Fruit fly (Drosophila melanogaster) whole organism, wandering third instar larva: ENCODE data around the gene Irbp18.

ENCODE experiments used
- Abd-B ChIP-seq: fragments of >200 bp; optimal IDR thresholded peaks from 2 replicates; lab custom pipeline; 2017; ENCODE audit warnings: missing biosample characterization, missing genetic modification characterization
- CG32264 ChIP-seq: fragments of 200-800 bp; sonication (Bioruptor generic); optimal IDR thresholded peaks from 2 replicates; lab custom pipeline; 2016; ENCODE audit warnings: missing biosample characterization, missing genetic modification characterization
- CG9705 ChIP-seq: fragments of 200-800 bp; sonication (Bioruptor generic); optimal IDR thresholded peaks from 2 replicates; lab custom pipeline; 2018; ENCODE audit warnings: missing biosample characterization, mild to moderate bottlenecking, missing genetic modification characterization
- CrebA ChIP-seq: fragments of 200-800 bp; sonication (Bioruptor generic); optimal IDR thresholded peaks from 2 replicates; lab custom pipeline; 2016; ENCODE audit warnings: missing biosample characterization, mild to moderate bottlenecking, missing genetic modification characterization, borderline replicate concordance
- Dfd ChIP-seq: fragments of >200 bp; optimal IDR thresholded peaks from 2 replicates; lab custom pipeline; 2017; ENCODE audit warnings: missing biosample characterization, missing genetic modification characterization
- Dif ChIP-seq: fragments of 200-275, 200-300 bp; sonication (Bioruptor generic); optimal IDR thresholded peaks from 2 replicates; lab custom pipeline; 2018; ENCODE audit warnings: missing biosample characterization, missing genetic modification characterization; ENCODE audit not compliant: partially characterized antibody
- GATAd ChIP-seq: sonication (Bioruptor generic); optimal IDR thresholded peaks from 2 replicates; lab custom pipeline; 2016; ENCODE audit warnings: missing biosample characterization, missing genetic modification characterization
- HLH106 ChIP-seq: fragments of 200-800 bp; optimal IDR thresholded peaks from 3 replicates; lab custom pipeline; 2019; ENCODE audit warnings: missing biosample characterization, mild to moderate bottlenecking, missing genetic modification characterization, moderate library complexity
- Hnf4 ChIP-seq: fragments of 200-800 bp; sonication (Bioruptor generic); optimal IDR thresholded peaks from 2 replicates; lab custom pipeline; 2016; ENCODE audit warnings: missing biosample characterization, mild to moderate bottlenecking, missing genetic modification characterization
- Hr78 ChIP-seq: fragments of >200 bp; optimal IDR thresholded peaks from 2 replicates; lab custom pipeline; 2017; ENCODE audit warnings: missing biosample characterization, missing genetic modification characterization
- Hr83 ChIP-seq: fragments of 200-300 bp; sonication (Bioruptor generic); optimal IDR thresholded peaks from 2 replicates; lab custom pipeline; 2016; ENCODE audit warnings: missing biosample characterization, mild to moderate bottlenecking, missing genetic modification characterization, moderate library complexity; ENCODE audit not compliant: poor library complexity, severe bottlenecking
- Jra ChIP-seq: sonication (Bioruptor generic); optimal IDR thresholded peaks from 2 replicates; lab custom pipeline; 2016; ENCODE audit warnings: missing biosample characterization, missing genetic modification characterization
- Mio ChIP-seq: sonication (Bioruptor generic); optimal IDR thresholded peaks from 2 replicates; lab custom pipeline; 2016; ENCODE audit warnings: missing biosample characterization, missing genetic modification characterization
- Myc ChIP-seq: fragments of >200 bp; optimal IDR thresholded peaks from 2 replicates; lab custom pipeline; 2017
- N ChIP-seq: fragments of >200 bp; optimal IDR thresholded peaks from 2 replicates; lab custom pipeline; 2018; ENCODE audit warnings: missing biosample characterization, missing external identifiers, missing genetic modification characterization
- OdsH ChIP-seq: fragments of 200-800 bp; sonication (Bioruptor generic); optimal IDR thresholded peaks from 2 replicates; lab custom pipeline; 2016; ENCODE audit warnings: missing biosample characterization, mild to moderate bottlenecking, missing genetic modification characterization
- Rel ChIP-seq, 2 experiments: fragments of 200-800 bp; sonication (Bioruptor generic) in 1 of 2; optimal IDR thresholded peaks; 2 replicates in 1 of 2; 3 replicates in 1 of 2; lab custom pipeline; 2016 to 2019; ENCODE audit warnings: mild to moderate bottlenecking in 2 of 2, missing biosample characterization in 2 of 2, missing genetic modification characterization in 2 of 2, moderate library complexity in 1 of 2
- Sp1 ChIP-seq: fragments of 200-800 bp; sonication (Bioruptor generic); optimal IDR thresholded peaks from 3 replicates; lab custom pipeline; 2019; ENCODE audit warnings: missing biosample characterization, mild to moderate bottlenecking, missing genetic modification characterization, moderate library complexity
- Vsx2 ChIP-seq: fragments of 200-300, 225-300 bp; sonication (Bioruptor generic); optimal IDR thresholded peaks from 2 replicates; lab custom pipeline; 2018; ENCODE audit warnings: missing biosample characterization, missing genetic modification characterization; ENCODE audit not compliant: partially characterized antibody
- br ChIP-seq: fragments of 200-800 bp; sonication (Bioruptor generic); optimal IDR thresholded peaks from 2 replicates; lab custom pipeline; 2016; ENCODE audit warnings: missing biosample characterization, missing genetic modification characterization
- brk ChIP-seq: fragments of 200-800 bp; sonication (Bioruptor generic); optimal IDR thresholded peaks from 2 replicates; lab custom pipeline; 2016; ENCODE audit warnings: missing biosample characterization, mild to moderate bottlenecking, missing genetic modification characterization
- dl ChIP-seq, 2 experiments: fragments of 175-275, 200-275 bp in 1 of 2; fragments of 200-275 bp in 1 of 2; sonication (Bioruptor generic); optimal IDR thresholded peaks; lab custom pipeline; 2018; ENCODE audit warnings: mild to moderate bottlenecking in 2 of 2, missing biosample characterization in 2 of 2, missing genetic modification characterization in 2 of 2, moderate library complexity in 2 of 2; ENCODE audit not compliant: partially characterized antibody in 2 of 2, insufficient read depth in 1 of 2
- dmrt93B ChIP-seq: fragments of 200-800 bp; sonication (Bioruptor generic); optimal IDR thresholded peaks from 2 replicates; lab custom pipeline; 2018; ENCODE audit warnings: missing biosample characterization, mild to moderate bottlenecking, missing genetic modification characterization
- dsf ChIP-seq: sonication (Bioruptor generic); optimal IDR thresholded peaks from 2 replicates; lab custom pipeline; 2016; ENCODE audit warnings: missing biosample characterization, missing genetic modification characterization, borderline replicate concordance
- ey ChIP-seq: fragments of 200-800 bp; sonication (Bioruptor generic); optimal IDR thresholded peaks from 2 replicates; lab custom pipeline; 2016; ENCODE audit warnings: missing biosample characterization, missing genetic modification characterization
- foxo ChIP-seq, 2 experiments: fragments of 200-800 bp; sonication (Bioruptor generic); optimal IDR thresholded peaks; 2 replicates in 1 of 2; 3 replicates in 1 of 2; lab custom pipeline; 2016 to 2017; ENCODE audit warnings: missing biosample characterization in 2 of 2, missing genetic modification characterization in 2 of 2
- fru ChIP-seq: fragments of 200-800 bp; sonication (Bioruptor generic); optimal IDR thresholded peaks from 3 replicates; lab custom pipeline; 2016; ENCODE audit warnings: missing biosample characterization, mild to moderate bottlenecking, missing genetic modification characterization
- h ChIP-seq: fragments of 200-800 bp; sonication (Bioruptor generic); optimal IDR thresholded peaks from 3 replicates; lab custom pipeline; 2016; ENCODE audit warnings: missing biosample characterization, mild to moderate bottlenecking, missing genetic modification characterization
- jim ChIP-seq: fragments of 175-275, 200-325 bp; sonication (Bioruptor generic); optimal IDR thresholded peaks from 2 replicates; lab custom pipeline; 2016; ENCODE audit warnings: missing biosample characterization, mild to moderate bottlenecking, missing genetic modification characterization
- lola ChIP-seq: fragments of >200 bp; optimal IDR thresholded peaks from 2 replicates; lab custom pipeline; 2017; ENCODE audit warnings: missing biosample characterization, missing genetic modification characterization
- pan ChIP-seq: fragments of >200 bp; optimal IDR thresholded peaks from 2 replicates; lab custom pipeline; 2017
- psq ChIP-seq: fragments of 200-800 bp; sonication (Bioruptor generic); optimal IDR thresholded peaks from 3 replicates; lab custom pipeline; 2017; ENCODE audit warnings: missing biosample characterization, mild to moderate bottlenecking, missing genetic modification characterization, moderate library complexity
- rgr ChIP-seq: fragments of 200-800 bp; sonication (Bioruptor generic); optimal IDR thresholded peaks from 3 replicates; lab custom pipeline; 2016; ENCODE audit warnings: missing biosample characterization, mild to moderate bottlenecking, missing genetic modification characterization
- sage ChIP-seq: fragments of 200-800 bp; sonication (Bioruptor generic); optimal IDR thresholded peaks from 2 replicates; lab custom pipeline; 2016; ENCODE audit warnings: missing biosample characterization, mild to moderate bottlenecking, missing genetic modification characterization
- sv ChIP-seq: fragments of 200-800 bp; sonication (Bioruptor generic); optimal IDR thresholded peaks from 3 replicates; lab custom pipeline; 2016; ENCODE audit warnings: missing biosample characterization, missing genetic modification characterization
- tai ChIP-seq: sonication (Bioruptor generic); optimal IDR thresholded peaks from 2 replicates; lab custom pipeline; 2016; ENCODE audit warnings: missing biosample characterization, missing genetic modification characterization
- usp ChIP-seq: fragments of >200 bp; optimal IDR thresholded peaks from 2 replicates; lab custom pipeline; 2017; ENCODE audit warnings: missing biosample characterization, missing genetic modification characterization
- woc ChIP-seq: sonication (Bioruptor generic); optimal IDR thresholded peaks from 2 replicates; lab custom pipeline; 2016; ENCODE audit warnings: missing biosample characterization, mild to moderate bottlenecking, missing genetic modification characterization

Gene Irbp18

DNA sequence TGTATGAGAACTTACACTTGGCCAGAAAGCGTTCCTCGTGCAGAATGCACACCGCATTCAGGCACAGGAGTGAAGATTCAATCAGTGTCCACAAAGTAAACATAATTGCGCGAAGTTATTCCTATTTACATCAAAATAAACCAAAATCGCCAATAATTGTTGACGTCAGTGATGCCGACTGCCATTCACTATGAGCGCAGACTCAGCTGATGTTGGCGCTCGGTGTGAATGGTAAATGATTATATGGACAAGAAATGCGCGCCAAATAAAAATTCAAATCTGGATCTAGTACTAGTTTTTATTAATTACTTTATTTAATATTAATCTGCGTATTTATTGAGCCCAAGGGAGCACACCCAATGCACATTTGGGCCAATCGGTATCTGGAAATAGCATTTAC is 35.5 kb downstream of the Irbp18 start, which contains the start of gene CG32069:
TSS of gene CG32069 (minus strand) at position 174 of the 400 bp plus-strand sequence.
- TF ChIP-seq jim (GFP tag; lab: Kevin White, UChicago), result no peak
- TF ChIP-seq usp (GFP tag; lab: Kevin White, UChicago), result no peak
- no peak for TF ChIP-seq Vsx2 (GFP tag; lab: Kevin White, UChicago)
- no peak for TF ChIP-seq Hr78 (GFP tag; lab: Kevin White, UChicago)
- no peak for TF ChIP-seq N
- no peak for TF ChIP-seq Dif (GFP tag; lab: Kevin White, UChicago)
- no peak for TF ChIP-seq Hnf4
- TF ChIP-seq woc (GFP tag; lab: Kevin White, UChicago), result no peak
- TF ChIP-seq HLH106 (tag; lab: Kevin White, UChicago), result no peak

- TF ChIP-seq dmrt93B (GFP tag; lab: Kevin White, UChicago), result no peak
- peak in 1 of 2 experiments; percentile 82 for TF ChIP-seq foxo (GFP tag; optimal IDR thresholded peaks at IDR 0.05; lab: Kevin White, UChicago)
- TF ChIP-seq fru (GFP tag; lab: Kevin White, UChicago), result peak; percentile 77
- TF ChIP-seq rgr, result peak; percentile 78
- no peak for TF ChIP-seq Dif (GFP tag; lab: Kevin White, UChicago)
- peak; percentile 23 for TF ChIP-seq sv
- TF ChIP-seq brk, result no peak
- TF ChIP-seq jim (GFP tag; lab: Kevin White, UChicago), result no peak
- no peak for TF ChIP-seq Rel (GFP tag; optimal IDR thresholded peaks at IDR 0.05; lab: Kevin White, UChicago)
- peak; percentile 23 for TF ChIP-seq Rel (tag; optimal IDR thresholded peaks at IDR 0.05; lab: Kevin White, UChicago)
- TF ChIP-seq h (GFP tag; lab: Kevin White, UChicago), result peak; percentile 84
- TF ChIP-seq CG9705 (GFP tag; lab: Kevin White, UChicago), result peak; percentile 29
- peak; percentile 74 for TF ChIP-seq HLH106 (tag; lab: Kevin White, UChicago)
- peak; percentile 66 for TF ChIP-seq ey (GFP tag; lab: Kevin White, UChicago)
- no peak for TF ChIP-seq dsf
- TF ChIP-seq woc (GFP tag; lab: Kevin White, UChicago), result peak; percentile 80
- no peak for TF ChIP-seq Myc (lab: Kevin White, UChicago)
- TF ChIP-seq Abd-B (GFP tag; lab: Kevin White, UChicago), result no peak
- no peak for TF ChIP-seq Hr83 (GFP tag; lab: Kevin White, UChicago)
- TF ChIP-seq Vsx2 (GFP tag; lab: Kevin White, UChicago), result no peak
- TF ChIP-seq CG32264 (GFP tag; lab: Kevin White, UChicago), result peak; percentile 18
- TF ChIP-seq GATAd, result no peak
- peak; percentile 37 for TF ChIP-seq Jra
- no peak for TF ChIP-seq Dfd (GFP tag; lab: Kevin White, UChicago)
- TF ChIP-seq pan (lab: Kevin White, UChicago), result no peak
- no peak for TF ChIP-seq usp (GFP tag; lab: Kevin White, UChicago)
- peak; percentile 72 for TF ChIP-seq OdsH (GFP tag; lab: Kevin White, UChicago)
- TF ChIP-seq Mio, result no peak
- TF ChIP-seq psq (GFP tag; lab: Kevin White, UChicago), result peak; percentile 50
- no peak for TF ChIP-seq tai
- no peak for TF ChIP-seq Hr78 (GFP tag; lab: Kevin White, UChicago)
- TF ChIP-seq lola (GFP tag; lab: Kevin White, UChicago), result no peak
- peak; percentile 63 for TF ChIP-seq br (GFP tag; lab: Kevin White, UChicago)
- peak; percentile 77 for TF ChIP-seq Sp1 (GFP tag; lab: Kevin White, UChicago)
- TF ChIP-seq dl (GFP tag; optimal IDR thresholded peaks at IDR 0.05; lab: Kevin White, UChicago; ENCODE audit: insufficient read depth in 1 of 2, partially characterized antibody in 2 of 2), result no peak
- TF ChIP-seq sage (GFP tag; lab: Kevin White, UChicago), result peak; percentile 31
- TF ChIP-seq Hnf4, result peak; percentile 59
- no peak for TF ChIP-seq N
- no peak for TF ChIP-seq CrebA (GFP tag; lab: Kevin White, UChicago)
- TF ChIP-seq, all 38 proteins: peak for 18
Observed at dm6 chr3L:11061200-11061599, 36.8 kb downstream of the Irbp18 start, which contains the start of the genes CG6321 and Blos2. Gene CG6321, minus strand, starts transcription at chr3L:11061224. Gene Blos2, plus strand, starts transcription at chr3L:11061571.
